Worm (Caenorhabditis elegans): Measurements from ENCODE around the gene lgc-44.

The lgc-44 gene

ce11 chrV:11653095-11653494 is 19.3 kb downstream of the lgc-44 start:
- no peak for TF ChIP-seq ztf-11 (tag; optimal IDR thresholded peaks at IDR 0.05)
- peak in 1 of 2 experiments; percentile 96 for TF ChIP-seq unc-62 (GFP tag; optimal IDR thresholded peaks at IDR 0.05 in 1 of 2)
- no peak for TF ChIP-seq unc-62 (tag; optimal IDR thresholded peaks at IDR 0.05)
- TF ChIP-seq lin-13 (GFP tag; optimal IDR thresholded peaks at IDR 0.05), result no peak

DNA sequence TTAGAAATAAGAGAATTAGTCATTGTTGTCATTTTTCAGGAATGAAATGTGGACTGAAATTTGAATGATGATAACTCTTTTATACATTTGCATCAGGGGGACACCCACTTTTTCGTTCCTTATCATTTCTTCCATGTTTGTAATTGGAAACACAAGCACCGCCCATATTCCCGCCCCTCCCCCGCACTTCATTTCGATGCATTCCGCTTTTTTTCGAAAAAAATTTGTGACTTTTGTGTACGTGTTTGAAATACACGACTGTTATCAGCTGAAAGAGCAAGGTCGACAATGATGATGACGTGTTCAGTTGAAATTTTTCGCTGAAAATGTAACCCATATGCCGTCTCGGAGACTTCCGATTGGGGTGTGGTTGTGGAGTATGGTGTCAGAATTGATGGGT is 21.7 kb downstream of the lgc-44 start, which contains the start of gene zip-10:
Gene zip-10 (minus strand): TSS at position 43 of the 400 bp plus-strand sequence.
- peak; percentile 68; the same call in 1 of the 2 replicates for TF ChIP-seq php-3 (GFP tag; IDR thresholded peaks at IDR 0.05)
- TF ChIP-seq nhr-25 (tag; optimal IDR thresholded peaks at IDR 0.05; ENCODE audit: borderline replicate concordance, insufficient read depth), result no peak
- no peak for TF ChIP-seq attf-4 (tag; optimal IDR thresholded peaks at IDR 0.05)
- TF ChIP-seq tag-97 (GFP tag; IDR thresholded peaks at IDR 0.05), result no peak
- TF ChIP-seq tra-1 (GFP tag; IDR thresholded peaks at IDR 0.05), result 0 out of 2 replicates have a peak, but pooled peaks have one; percentile 43
- no peak for TF ChIP-seq nhr-6 (tag; optimal IDR thresholded peaks at IDR 0.05)
- TF ChIP-seq nhr-42 (GFP tag; IDR thresholded peaks at IDR 0.05), result no peak
- TF ChIP-seq fkh-10 (GFP tag; optimal IDR thresholded peaks at IDR 0.05), result no peak
- no peak for TF ChIP-seq set-16 (GFP tag; IDR thresholded peaks at IDR 0.05)
- peak; percentile 90 for TF ChIP-seq dmd-6 (GFP tag; IDR thresholded peaks at IDR 0.05)
- no peak for TF ChIP-seq unc-62 (GFP tag; optimal IDR thresholded peaks at IDR 0.05 in 1 of 2)
- TF ChIP-seq unc-62 (tag; optimal IDR thresholded peaks at IDR 0.05), result no peak
- TF ChIP-seq ceh-62 (tag; optimal IDR thresholded peaks at IDR 0.05), result no peak
- TF ChIP-seq lin-1 (GFP tag; IDR thresholded peaks at IDR 0.05), result 0 out of 2 replicates have a peak, but pooled peaks have one; percentile 16
- no peak for TF ChIP-seq ZK546.5 (tag; optimal IDR thresholded peaks at IDR 0.05)
- TF ChIP-seq mep-1 (tag; optimal IDR thresholded peaks at IDR 0.05), result no peak
- no peak for TF ChIP-seq F26F4.8 (GFP tag; conservative IDR thresholded peaks at IDR 0.05)
- TF ChIP-seq zip-11 (GFP tag; IDR thresholded peaks at IDR 0.05), result no peak
- peak; percentile 10 for TF ChIP-seq ztf-7 (tag; optimal IDR thresholded peaks at IDR 0.05)
- TF ChIP-seq mdt-29 (GFP tag; IDR thresholded peaks at IDR 0.05), result 0 out of 2 replicates have a peak, but pooled peaks have one; percentile 29
- TF ChIP-seq ces-1 (GFP tag; optimal IDR thresholded peaks at IDR 0.05), result no peak
- no peak for TF ChIP-seq ctbp-1 (GFP tag; IDR thresholded peaks at IDR 0.05)
- TF ChIP-seq nhr-28 (tag; optimal IDR thresholded peaks at IDR 0.05), result peak; percentile 58
- no peak for TF ChIP-seq hif-1 (tag; optimal IDR thresholded peaks at IDR 0.05)
- no peak for TF ChIP-seq fos-1 (tag; optimal IDR thresholded peaks at IDR 0.05)
- no peak for TF ChIP-seq Y48G9A.11 (GFP tag; IDR thresholded peaks at IDR 0.05)
- TF ChIP-seq hlh-11 (tag; optimal IDR thresholded peaks at IDR 0.05), result peak; percentile 78
- no peak for TF ChIP-seq zip-2 (tag; optimal IDR thresholded peaks at IDR 0.05)
- no peak for TF ChIP-seq spr-3 (GFP tag; optimal IDR thresholded peaks at IDR 0.05)
- no peak for TF ChIP-seq arid-1 (GFP tag; conservative IDR thresholded peaks at IDR 0.05)
- TF ChIP-seq nhr-111 (GFP tag; optimal IDR thresholded peaks at IDR 0.05), result no peak
- TF ChIP-seq pqm-1 (tag; optimal IDR thresholded peaks at IDR 0.05), result peak; percentile 72
- TF ChIP-seq rbr-2 (tag; optimal IDR thresholded peaks at IDR 0.05), result no peak
- no peak for TF ChIP-seq nhr-102 (tag; optimal IDR thresholded peaks at IDR 0.05)
- no peak for TF ChIP-seq vab-7 (GFP tag; IDR thresholded peaks at IDR 0.05)
- no peak for TF ChIP-seq lir-3 (tag; optimal IDR thresholded peaks at IDR 0.05)
- peak; percentile 7 for TF ChIP-seq nhr-77 (tag; optimal IDR thresholded peaks at IDR 0.05)
- 0 out of 2 replicates have a peak, but pooled peaks have one; percentile 38 for TF ChIP-seq nhr-41 (GFP tag; IDR thresholded peaks at IDR 0.05)
- peak; percentile 7 for TF ChIP-seq T20F7.1 (GFP tag; optimal IDR thresholded peaks at IDR 0.05)
- no peak for TF ChIP-seq ceh-32 (tag; optimal IDR thresholded peaks at IDR 0.05; ENCODE audit: poor library complexity)
- no peak for TF ChIP-seq dmd-9 (GFP tag; IDR thresholded peaks at IDR 0.05)
- TF ChIP-seq daf-16 (GFP tag; optimal IDR thresholded peaks at IDR 0.05), result no peak
- TF ChIP-seq daf-16 (tag; optimal IDR thresholded peaks at IDR 0.05), result peak; percentile 69
- TF ChIP-seq nhr-48 (tag; optimal IDR thresholded peaks at IDR 0.05), result peak; percentile 40
- TF ChIP-seq dve-1 (tag; optimal IDR thresholded peaks at IDR 0.05; ENCODE audit: insufficient read depth), result no peak
- TF ChIP-seq lim-7 (GFP tag; IDR thresholded peaks at IDR 0.05), result no peak
- TF ChIP-seq Y105C5A.15 (GFP tag; IDR thresholded peaks at IDR 0.05), result no peak
- no peak for TF ChIP-seq lin-29 (GFP tag; IDR thresholded peaks at IDR 0.05)

Measured in whole organism, L4 larva.